Worm (Caenorhabditis elegans) whole organism, L2 larva: ENCODE data around the gene nhr-231.

Experiments used
- R02D3.7 ChIP-seq: fragments of 150-350 bp; optimal IDR thresholded peaks from 2 replicates; lab custom pipeline; 2014; ENCODE audit warnings: missing biosample characterization, missing genetic modification characterization
- zag-1 ChIP-seq: fragments of 150-350 bp; optimal IDR thresholded peaks from 2 replicates; lab custom pipeline; 2014; ENCODE audit warnings: missing biosample characterization, missing genetic modification characterization

ce11 chrV:18742108-18742507 is 48.6 kb upstream of the nhr-231 start, which contains the start of gene clec-250:
- TF ChIP-seq R02D3.7 (tag; lab: Kevin White, UChicago): no peak
- no peak for TF ChIP-seq zag-1 (tag; lab: Kevin White, UChicago)
